Fruit fly (Drosophila melanogaster): ENCODE measurements around the gene CG3106.

DNA sequence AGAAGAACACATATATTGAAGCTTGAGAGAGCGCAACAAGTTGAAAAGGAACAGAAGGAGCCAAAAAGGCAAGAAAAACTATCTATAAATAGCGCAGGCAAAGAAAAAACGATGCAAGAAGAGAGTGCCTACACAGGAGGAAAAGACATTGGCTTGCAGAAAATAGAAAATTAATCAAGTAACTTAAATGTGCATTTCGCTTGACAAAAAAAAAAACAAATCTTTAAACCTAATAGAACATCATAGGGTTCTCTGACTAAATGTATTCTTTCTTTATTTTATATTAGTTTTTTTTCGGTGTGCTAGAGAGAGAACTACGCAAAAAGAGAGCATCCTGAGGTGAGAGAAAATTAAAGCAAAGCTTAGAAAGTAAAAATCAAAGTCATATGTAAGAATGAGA lies 12.7 kb downstream of the CG3106 start:
- TF ChIP-seq CG1620 (GFP tag; optimal IDR thresholded peaks at IDR 0.05) (no peak), CG7045 (GFP tag; optimal IDR thresholded peaks at IDR 0.05) (no peak), CG14711 (tag; optimal IDR thresholded peaks at IDR 0.05) (peak; percentile 6), kay (GFP tag; ENCODE audit: borderline replicate concordance) (no peak), bab1 (GFP tag; optimal IDR thresholded peaks at IDR 0.05) (peak; percentile 89), CG11617 (GFP tag; optimal IDR thresholded peaks at IDR 0.05) (no peak), tj (GFP tag; optimal IDR thresholded peaks at IDR 0.05) (no peak)

Data from whole organism, adult.